Worm (Caenorhabditis elegans) whole organism, L3 larva: ENCODE data around the gene srv-26.

Source experiments
- aly-2 ChIP-seq: fragments of 150-350 bp; optimal IDR thresholded peaks from 2 replicates; lab custom pipeline; 2014; ENCODE audit warnings: missing biosample characterization, missing genetic modification characterization
- ama-1 ChIP-seq: fragments of 150-350 bp; optimal IDR thresholded peaks from 2 replicates; lab custom pipeline; 2018
- ceh-82 ChIP-seq: fragments of 150-350 bp; optimal IDR thresholded peaks from 2 replicates; lab custom pipeline; 2014; ENCODE audit warnings: missing biosample characterization, missing genetic modification characterization
- daf-12 ChIP-seq: fragments of 150-350 bp; optimal IDR thresholded peaks from 2 replicates; lab custom pipeline; 2014; ENCODE audit warnings: missing biosample characterization, missing genetic modification reagents, missing genetic modification characterization
- egl-27 ChIP-seq: sonication (generic microtip); optimal IDR thresholded peaks from 4 replicates; lab custom pipeline; 2017; ENCODE audit warnings: missing biosample characterization, missing genetic modification reagents, missing genetic modification characterization
- egl-5 ChIP-seq: fragments of 150-350 bp; optimal IDR thresholded peaks from 2 replicates; lab custom pipeline; 2017; ENCODE audit warnings: missing biosample characterization, missing genetic modification reagents, missing genetic modification characterization, inconsistent platforms
- elt-1 ChIP-seq: fragments of 150-350 bp; optimal IDR thresholded peaks from 2 replicates; lab custom pipeline; 2014; ENCODE audit warnings: missing biosample characterization, missing genetic modification characterization
- elt-2 ChIP-seq: sonication (generic microtip); optimal IDR thresholded peaks from 2 replicates; lab custom pipeline; 2016; ENCODE audit warnings: missing genetic modification reagents, mild to moderate bottlenecking, missing genetic modification characterization, missing compliant biosample characterization
- eor-1 ChIP-seq, 2 experiments: fragments of 150-350 bp; optimal IDR thresholded peaks; 2 replicates each; lab custom pipeline; 2014 to 2018; ENCODE audit warnings: missing biosample characterization in 2 of 2, missing genetic modification characterization in 2 of 2
- fkh-10 ChIP-seq: sonication (generic microtip); optimal IDR thresholded peaks from 2 replicates; lab custom pipeline; 2017; ENCODE audit warnings: missing biosample characterization, missing genetic modification reagents, missing genetic modification characterization
- fkh-2 ChIP-seq: fragments of 150-350 bp; optimal IDR thresholded peaks from 2 replicates; lab custom pipeline; 2014; ENCODE audit warnings: missing biosample characterization, missing genetic modification reagents, missing genetic modification characterization
- hmg-11 ChIP-seq: sonication (generic microtip); optimal IDR thresholded peaks from 2 replicates; lab custom pipeline; 2016; ENCODE audit warnings: missing genetic modification characterization, missing compliant biosample characterization
- jun-1 ChIP-seq: fragments of 150-350 bp; optimal IDR thresholded peaks from 2 replicates; lab custom pipeline; 2014; ENCODE audit warnings: missing biosample characterization, missing genetic modification reagents, missing genetic modification characterization
- lin-15B ChIP-seq: fragments of 150-350 bp; optimal IDR thresholded peaks from 2 replicates; lab custom pipeline; 2014; ENCODE audit warnings: missing biosample characterization, missing genetic modification characterization
- lin-39 ChIP-seq: fragments of 150-350 bp; optimal IDR thresholded peaks from 2 replicates; lab custom pipeline; 2018; ENCODE audit warnings: missing biosample characterization, missing genetic modification reagents, missing genetic modification characterization
- mml-1 ChIP-seq: fragments of 150-350 bp; sonication (generic microtip); optimal IDR thresholded peaks from 3 replicates; lab custom pipeline; 2014; ENCODE audit warnings: missing biosample characterization, missing genetic modification characterization
- nfya-1 ChIP-seq: sonication (generic microtip); optimal IDR thresholded peaks from 2 replicates; lab custom pipeline; 2017; ENCODE audit warnings: missing genetic modification characterization, mild to moderate bottlenecking, missing compliant biosample characterization, antibody characterized with exemption, moderate library complexity; ENCODE audit not compliant: insufficient read depth
- nhr-12 ChIP-seq: fragments of 150-350 bp; optimal IDR thresholded peaks from 2 replicates; lab custom pipeline; 2014; ENCODE audit warnings: missing biosample characterization, missing genetic modification characterization
- nhr-23 ChIP-seq: fragments of 150-350 bp; optimal IDR thresholded peaks from 2 replicates; lab custom pipeline; 2014; ENCODE audit warnings: missing biosample characterization, missing genetic modification reagents, missing genetic modification characterization
- nhr-28 ChIP-seq: fragments of 150-350 bp; optimal IDR thresholded peaks from 2 replicates; lab custom pipeline; 2014; ENCODE audit warnings: missing biosample characterization, missing genetic modification characterization
- nhr-43 ChIP-seq: sonication (generic microtip); optimal IDR thresholded peaks from 2 replicates; lab custom pipeline; 2016; ENCODE audit warnings: mild to moderate bottlenecking, missing genetic modification characterization, missing compliant biosample characterization; ENCODE audit not compliant: poor library complexity, severe bottlenecking
- nhr-67 ChIP-seq: fragments of 150-350 bp; optimal IDR thresholded peaks from 2 replicates; lab custom pipeline; 2014; ENCODE audit warnings: missing biosample characterization, missing genetic modification characterization
- nhr-77 ChIP-seq: fragments of 150-350 bp; optimal IDR thresholded peaks from 2 replicates; lab custom pipeline; 2014; ENCODE audit warnings: missing biosample characterization, missing genetic modification characterization
- pha-4 ChIP-seq: fragments of 150-350 bp; optimal IDR thresholded peaks from 2 replicates; lab custom pipeline; 2014; ENCODE audit warnings: missing biosample characterization, missing genetic modification reagents, missing genetic modification characterization
- pqm-1 ChIP-seq: fragments of 150-350 bp; optimal IDR thresholded peaks from 2 replicates; lab custom pipeline; 2017; ENCODE audit warnings: missing biosample characterization, missing genetic modification characterization, inconsistent platforms
- skn-1 ChIP-seq: fragments of 150-350 bp; optimal IDR thresholded peaks from 2 replicates; lab custom pipeline; 2014; ENCODE audit warnings: missing biosample characterization, missing genetic modification characterization
- snpc-4 ChIP-seq: fragments of 150-350 bp; optimal IDR thresholded peaks from 2 replicates; lab custom pipeline; 2014; ENCODE audit warnings: missing biosample characterization, missing genetic modification characterization
- tbx-2 ChIP-seq: sonication (generic microtip); optimal IDR thresholded peaks from 2 replicates; lab custom pipeline; 2016; ENCODE audit warnings: mild to moderate bottlenecking, missing genetic modification characterization, missing compliant biosample characterization
- unc-39 ChIP-seq: sonication (generic microtip); optimal IDR thresholded peaks from 4 replicates; lab custom pipeline; 2017; ENCODE audit warnings: missing biosample characterization, missing genetic modification characterization
- unc-62 ChIP-seq: fragments of 150-350 bp; sonication (generic microtip); optimal IDR thresholded peaks from 4 replicates; lab custom pipeline; 2014; ENCODE audit warnings: missing biosample characterization, missing genetic modification reagents, missing genetic modification characterization
- ztf-4 ChIP-seq: fragments of 150-350 bp; optimal IDR thresholded peaks from 2 replicates; lab custom pipeline; 2014; ENCODE audit warnings: missing biosample characterization, missing genetic modification characterization

The srv-26 gene

ce11 chrIV:6336748-6337147 is 35.1 kb upstream of the srv-26 start (continued):
- TF ChIP-seq nhr-67 (tag; lab: Kevin White, UChicago): no peak
- peak; percentile 95 for TF ChIP-seq jun-1 (tag; lab: Kevin White, UChicago)
- TF ChIP-seq aly-2 (tag; lab: Kevin White, UChicago): no peak
- TF ChIP-seq nhr-23 (tag; lab: Kevin White, UChicago): peak; percentile 98
- TF ChIP-seq nhr-28: no peak
- peak; percentile 56 for TF ChIP-seq lin-15B
- TF ChIP-seq nfya-1: peak; percentile 94
- no peak for TF ChIP-seq daf-12 (tag; lab: Kevin White, UChicago)
- peak; percentile 69 for TF ChIP-seq elt-1 (tag; lab: Kevin White, UChicago)
- no peak for TF ChIP-seq fkh-10 (GFP tag; lab: Kevin White, UChicago)
- no peak for TF ChIP-seq unc-39 (tag; lab: Kevin White, UChicago)
- TF ChIP-seq nhr-43 (tag; lab: Kevin White, UChicago): peak; percentile 96
- peak; percentile 95 for TF ChIP-seq skn-1 (tag; lab: Kevin White, UChicago)
- peak; percentile 84 for TF ChIP-seq unc-62 (GFP tag; lab: Kevin White, UChicago)
- TF ChIP-seq egl-27 (tag; lab: Kevin White, UChicago): peak; percentile 14
- TF ChIP-seq ceh-82 (tag; lab: Kevin White, UChicago): no peak
- peak; percentile 86 for TF ChIP-seq hmg-11 (tag; lab: Kevin White, UChicago)
- TF ChIP-seq ama-1 (lab: Kevin White, UChicago): peak; percentile 61
- peak; percentile 34 for TF ChIP-seq mml-1 (tag; lab: Kevin White, UChicago)

- TF ChIP-seq pha-4 (tag; lab: Kevin White, UChicago): peak; percentile 65
- TF ChIP-seq nfya-1: no peak
These were observed 34.2 kb upstream of the srv-26 start, which contains the start of gene mif-4 for ce11 chrIV:6335908-6336307. Gene mif-4, minus strand, starts transcription at chrIV:6335994.

- no peak for TF ChIP-seq ztf-4 (tag; lab: Kevin White, UChicago)
- no peak for TF ChIP-seq snpc-4 (tag; lab: Kevin White, UChicago)
- no peak for TF ChIP-seq daf-12 (tag; lab: Kevin White, UChicago)
- no peak for TF ChIP-seq egl-5 (tag; lab: Kevin White, UChicago)
- no peak for TF ChIP-seq unc-62 (GFP tag; lab: Kevin White, UChicago)
- no peak for TF ChIP-seq jun-1 (tag; lab: Kevin White, UChicago)
- TF ChIP-seq nhr-77 (tag; lab: Kevin White, UChicago): no peak
- TF ChIP-seq tbx-2 (tag; lab: Kevin White, UChicago): no peak
These were observed 32.3 kb upstream of the srv-26 start, which contains the start of gene blos-2 for ce11 chrIV:6333915-6334314. Gene blos-2, plus strand, starts transcription at chrIV:6334215.

- TF ChIP-seq elt-2 (peak; percentile 81), nhr-12 (tag; lab: Kevin White, UChicago) (no peak), pqm-1 (tag; lab: Kevin White, UChicago) (peak; percentile 37), unc-62 (GFP tag; lab: Kevin White, UChicago) (no peak), fkh-10 (GFP tag; lab: Kevin White, UChicago) (no peak), eor-1 (tag; optimal IDR thresholded peaks at IDR 0.05; lab: Kevin White, UChicago) (no peak), mml-1 (tag; lab: Kevin White, UChicago) (no peak)
- TF ChIP-seq, all 47 proteins: peak for 2
These were observed 29.1 kb upstream of the srv-26 start for ce11 chrIV:6330790-6331189.

ce11 chrIV:6329339-6329738 is 27.7 kb upstream of the srv-26 start, which contains the start of gene seu-1:
Gene seu-1, plus strand, starts transcription at chrIV:6329639.
- TF ChIP-seq ceh-82 (tag; lab: Kevin White, UChicago): no peak
- TF ChIP-seq snpc-4 (tag; lab: Kevin White, UChicago): no peak
- TF ChIP-seq nhr-28: no peak

ce11 chrIV:6328198-6328597 is 26.5 kb upstream of the srv-26 start:
- TF ChIP-seq ceh-82 (tag; lab: Kevin White, UChicago) (no peak), fkh-2 (tag; lab: Kevin White, UChicago) (no peak), lin-39 (tag; lab: Kevin White, UChicago) (no peak)
